Fruit fly (Drosophila melanogaster): ENCODE results near the gene Pcp.
A peak's percentile ranks its signal among the peaks of the same experiment; 100 is the strongest.

Pcp gene

dm6 chr2L:7042150-7042811, 20.8 kb downstream of the Pcp start (continued):
- no peak for TF ChIP-seq CG4854 (GFP tag; optimal IDR thresholded peaks at IDR 0.05)
- TF ChIP-seq fd3F (GFP tag; optimal IDR thresholded peaks at IDR 0.05), result peak; percentile 5
- TF ChIP-seq NfI (GFP tag; optimal IDR thresholded peaks at IDR 0.05), result peak; percentile 27
- TF ChIP-seq CG10209 (GFP tag; optimal IDR thresholded peaks at IDR 0.05), result peak; percentile 31
- peak; percentile 44; the same call in 1 of the 2 replicates for TF ChIP-seq Nf-YA (GFP tag; IDR thresholded peaks at IDR 0.05)
- TF ChIP-seq CG18619 (GFP tag; optimal IDR thresholded peaks at IDR 0.05), result peak; percentile 20
- peak; percentile 59 for TF ChIP-seq hbn (GFP tag; IDR thresholded peaks at IDR 0.05; ENCODE audit: partially characterized antibody)
- TF ChIP-seq ase (GFP tag; IDR thresholded peaks at IDR 0.05), result peak; percentile 51; the same call in 1 of the 3 replicates
- peak; percentile 85 for TF ChIP-seq CG13287 (GFP tag; IDR thresholded peaks at IDR 0.05; ENCODE audit: partially characterized antibody)
- TF ChIP-seq CG12236 (GFP tag; optimal IDR thresholded peaks at IDR 0.05), result no peak
- peak in 1 of 2 experiments; percentile 47 for TF ChIP-seq Eip74EF (GFP tag; optimal IDR thresholded peaks at IDR 0.05)
- TF ChIP-seq mirr (GFP tag; optimal IDR thresholded peaks at IDR 0.05), result peak; percentile 58
- peak; percentile 16 for TF ChIP-seq fd96Cb (tag; optimal IDR thresholded peaks at IDR 0.05)
- TF ChIP-seq ken (GFP tag; IDR thresholded peaks at IDR 0.05), result peak; percentile 66; the same call in 2 of the 3 replicates
- peak; percentile 49 for TF ChIP-seq ranshi (GFP tag; IDR thresholded peaks at IDR 0.05)
- TF ChIP-seq eve (GFP tag; optimal IDR thresholded peaks at IDR 0.05), result peak in 1 of 2 experiments; percentile 83
- TF ChIP-seq Dp (GFP tag; optimal IDR thresholded peaks at IDR 0.05), result peak; percentile 98
- TF ChIP-seq tx (GFP tag; optimal IDR thresholded peaks at IDR 0.05), result peak; percentile 4
- peak; percentile 29 for TF ChIP-seq stc (GFP tag; IDR thresholded peaks at IDR 0.05)
- peak; percentile 22; the same call in 1 of the 3 replicates for TF ChIP-seq CG14050 (GFP tag; IDR thresholded peaks at IDR 0.05)
- TF ChIP-seq Hr51 (GFP tag; optimal IDR thresholded peaks at IDR 0.05), result peak; percentile 41 to 50
- peak; percentile 58; the same call in 1 of the 3 replicates for TF ChIP-seq CG6175 (GFP tag; IDR thresholded peaks at IDR 0.05)
- TF ChIP-seq chif (GFP tag; optimal IDR thresholded peaks at IDR 0.05), result peak in 1 of 2 experiments; percentile 2
- TF ChIP-seq CG33213 (GFP tag; optimal IDR thresholded peaks at IDR 0.05), result peak; percentile 37
- TF ChIP-seq CG18262 (tag; optimal IDR thresholded peaks at IDR 0.05), result peak; percentile 38
- TF ChIP-seq CG11723 (GFP tag; optimal IDR thresholded peaks at IDR 0.05), result peak; percentile 6
- TF ChIP-seq CG32767 (GFP tag; IDR thresholded peaks at IDR 0.05), result peak; percentile 27; the same call in 1 of the 2 replicates
- 0 out of 2 replicates have a peak, but pooled peaks have one; percentile 11 for TF ChIP-seq danr (GFP tag; IDR thresholded peaks at IDR 0.05)
- no peak for TF ChIP-seq NC2α (GFP tag; optimal IDR thresholded peaks at IDR 0.05)
- TF ChIP-seq Chrac-16 (GFP tag; optimal IDR thresholded peaks at IDR 0.05), result no peak
- TF ChIP-seq Mad (GFP tag; optimal IDR thresholded peaks at IDR 0.05), result peak; percentile 59
- peak; percentile 29 for TF ChIP-seq Hr3 (GFP tag; optimal IDR thresholded peaks at IDR 0.05)
- no peak for TF ChIP-seq slp2 (GFP tag; optimal IDR thresholded peaks at IDR 0.05)
- TF ChIP-seq odd (GFP tag; optimal IDR thresholded peaks at IDR 0.05), result peak; percentile 7
- peak; percentile 17 for TF ChIP-seq p53 (GFP tag; optimal IDR thresholded peaks at IDR 0.05)
- TF ChIP-seq h (optimal IDR thresholded peaks at IDR 0.05), result no peak
- TF ChIP-seq chn (GFP tag; optimal IDR thresholded peaks at IDR 0.05), result peak; percentile 45
- TF ChIP-seq CG14441 (GFP tag; IDR thresholded peaks at IDR 0.05), result peak; percentile 68
- TF ChIP-seq CG9797 (GFP tag; optimal IDR thresholded peaks at IDR 0.05), result peak; percentile 13
- peak; percentile 55 for TF ChIP-seq knrl (GFP tag; IDR thresholded peaks at IDR 0.05; ENCODE audit: partially characterized antibody)
- peak; percentile 76 for TF ChIP-seq Myb (GFP tag; optimal IDR thresholded peaks at IDR 0.05)
- TF ChIP-seq CG13123 (GFP tag; optimal IDR thresholded peaks at IDR 0.05), result peak; percentile 51
- TF ChIP-seq Usf (GFP tag; optimal IDR thresholded peaks at IDR 0.05), result no peak
- TF ChIP-seq sr (GFP tag; IDR thresholded peaks at IDR 0.05), result peak; percentile 6; the same call in 1 of the 3 replicates
- TF ChIP-seq CG11456 (GFP tag; IDR thresholded peaks at IDR 0.05), result peak; percentile 75
- peak; percentile 73 for TF ChIP-seq Drgx (GFP tag; IDR thresholded peaks at IDR 0.05)
- peak; percentile 56 for TF ChIP-seq pfk (GFP tag; optimal IDR thresholded peaks at IDR 0.05)
- TF ChIP-seq CG17912 (GFP tag; optimal IDR thresholded peaks at IDR 0.05), result peak; percentile 55
- peak; percentile 95 for TF ChIP-seq Med (GFP tag)
